Fruit fly (Drosophila melanogaster): ENCODE measurements around the gene Aven.

Gene Aven

DNA sequence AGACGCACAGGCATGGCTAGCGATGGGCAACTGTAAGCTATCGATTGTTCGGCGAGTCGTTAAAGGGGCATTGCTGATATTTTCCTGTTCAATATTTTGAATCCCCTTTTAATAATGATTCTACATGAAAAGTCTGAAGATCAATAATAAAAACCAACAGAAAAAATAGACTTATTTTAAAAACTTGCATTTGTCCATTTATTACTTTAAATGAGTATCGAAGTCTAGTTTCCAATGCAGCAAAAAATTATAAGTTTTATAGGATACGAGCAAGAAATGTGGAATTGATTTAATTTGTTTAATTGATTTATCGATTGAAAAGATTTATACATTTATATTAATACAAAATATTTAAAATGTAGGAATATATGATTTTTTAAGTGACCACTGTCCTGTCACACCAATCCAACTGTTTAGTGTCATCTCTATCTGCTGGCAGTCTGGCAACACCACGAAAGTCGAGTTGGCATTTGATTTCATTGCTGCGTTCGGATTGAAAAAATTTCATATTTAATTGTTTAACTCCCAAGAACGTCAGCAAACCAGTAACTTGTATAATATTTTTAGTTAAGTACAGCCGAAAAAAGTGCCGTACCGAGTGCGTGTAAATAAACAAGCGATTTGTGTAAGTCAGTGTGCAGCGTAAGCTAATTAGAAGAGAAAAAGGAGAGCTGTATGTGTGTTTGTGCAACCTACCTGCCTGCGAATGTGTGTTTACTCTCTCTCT, 33.7 kb downstream of the Aven start, which contains the start of the genes CG1824 and Sec16 (continued):
- no peak; the same call in 2 of the 3 replicates for TF ChIP-seq ci (GFP tag; IDR thresholded peaks at IDR 0.05)
- TF ChIP-seq Jarid2 (GFP tag; optimal IDR thresholded peaks at IDR 0.05), result no peak
- no peak for TF ChIP-seq CG7271 (tag; optimal IDR thresholded peaks at IDR 0.05)
- no peak for TF ChIP-seq CG2199 (GFP tag; IDR thresholded peaks at IDR 0.05)
- TF ChIP-seq odd (GFP tag; optimal IDR thresholded peaks at IDR 0.05), result no peak
- no peak for TF ChIP-seq CG17802 (tag; optimal IDR thresholded peaks at IDR 0.05)
- TF ChIP-seq CG6854 (GFP tag; optimal IDR thresholded peaks at IDR 0.05), result no peak
- peak; percentile 14 for TF ChIP-seq CG10274 (GFP tag; optimal IDR thresholded peaks at IDR 0.05)
- peak; percentile 61 for TF ChIP-seq grau (tag; optimal IDR thresholded peaks at IDR 0.05)
- no peak for TF ChIP-seq cwo (GFP tag; optimal IDR thresholded peaks at IDR 0.05)
- TF ChIP-seq fd102C (GFP tag; optimal IDR thresholded peaks at IDR 0.05), result no peak
- TF ChIP-seq CG11247 (GFP tag; IDR thresholded peaks at IDR 0.05), result 0 out of 2 replicates have a peak, but pooled peaks have one; percentile 6
- TF ChIP-seq Bdp1 (GFP tag; optimal IDR thresholded peaks at IDR 0.05), result no peak
- TF ChIP-seq Chrac-16 (GFP tag; optimal IDR thresholded peaks at IDR 0.05), result peak; percentile 33
- TF ChIP-seq Atf-2 (GFP tag; optimal IDR thresholded peaks at IDR 0.05), result no peak
- peak; percentile 66 for TF ChIP-seq Scr (GFP tag; IDR thresholded peaks at IDR 0.05; ENCODE audit: partially characterized antibody)
- TF ChIP-seq tna (GFP tag; IDR thresholded peaks at IDR 0.05; ENCODE audit: partially characterized antibody), result no peak
- TF ChIP-seq CG12219 (GFP tag; optimal IDR thresholded peaks at IDR 0.05), result no peak
- TF ChIP-seq CrebB (tag; optimal IDR thresholded peaks at IDR 0.05), result no peak
- no peak for TF ChIP-seq ap (GFP tag; IDR thresholded peaks at IDR 0.05)
- TF ChIP-seq CG2202 (tag; optimal IDR thresholded peaks at IDR 0.05), result no peak
- TF ChIP-seq CG15073 (GFP tag; optimal IDR thresholded peaks at IDR 0.05), result peak; percentile 5
- TF ChIP-seq Dll (GFP tag; IDR thresholded peaks at IDR 0.05; ENCODE audit: partially characterized antibody), result peak; percentile 55; the same call in 2 of the 4 replicates
- peak; percentile 51 for TF ChIP-seq Rfx (GFP tag; IDR thresholded peaks at IDR 0.05)
- no peak for TF ChIP-seq Dp (GFP tag; optimal IDR thresholded peaks at IDR 0.05)
- no peak for TF ChIP-seq CG11093 (GFP tag; IDR thresholded peaks at IDR 0.05)
- peak; percentile 51 for TF ChIP-seq CG2712 (tag; optimal IDR thresholded peaks at IDR 0.05)
- no peak for TF ChIP-seq usp (GFP tag; optimal IDR thresholded peaks at IDR 0.05)
- TF ChIP-seq al (GFP tag; IDR thresholded peaks at IDR 0.05), result no peak
- no peak for TF ChIP-seq stc (GFP tag; IDR thresholded peaks at IDR 0.05)
- TF ChIP-seq CG7372 (GFP tag; IDR thresholded peaks at IDR 0.05), result no peak
- no peak for TF ChIP-seq CG3065 (GFP tag; optimal IDR thresholded peaks at IDR 0.05)
- no peak for TF ChIP-seq CG4282 (GFP tag; optimal IDR thresholded peaks at IDR 0.05)
- TF ChIP-seq CG12104 (GFP tag; optimal IDR thresholded peaks at IDR 0.05), result peak; percentile 45
- peak; percentile 31 for TF ChIP-seq CG7839 (tag; optimal IDR thresholded peaks at IDR 0.05)
- no peak for TF ChIP-seq CG15011 (GFP tag; optimal IDR thresholded peaks at IDR 0.05)
- no peak for TF ChIP-seq sr (GFP tag; IDR thresholded peaks at IDR 0.05)
- peak; percentile 28 for TF ChIP-seq CG18476 (GFP tag; optimal IDR thresholded peaks at IDR 0.05)
- no peak for TF ChIP-seq CG6813 (GFP tag; optimal IDR thresholded peaks at IDR 0.05)
- TF ChIP-seq CG12236 (GFP tag; optimal IDR thresholded peaks at IDR 0.05), result no peak
- peak; percentile 38 for TF ChIP-seq CG3281 (GFP tag; optimal IDR thresholded peaks at IDR 0.05)
- TF ChIP-seq danr (GFP tag; IDR thresholded peaks at IDR 0.05), result no peak
- TF ChIP-seq D (optimal IDR thresholded peaks at IDR 0.05), result no peak
- no peak for TF ChIP-seq D (GFP tag; optimal IDR thresholded peaks at IDR 0.05)
- TF ChIP-seq CG32532 (GFP tag; IDR thresholded peaks at IDR 0.05), result peak; percentile 23; the same call in 1 of the 2 replicates
- TF ChIP-seq tap (tag; optimal IDR thresholded peaks at IDR 0.05), result no peak
- no peak for TF ChIP-seq NC2β (GFP tag; optimal IDR thresholded peaks at IDR 0.05)
- TF ChIP-seq Dip3 (GFP tag; optimal IDR thresholded peaks at IDR 0.05), result no peak
- TF ChIP-seq exex (tag; optimal IDR thresholded peaks at IDR 0.05), result peak; percentile 60
- peak; percentile 57; the same call in 2 of the 4 replicates for TF ChIP-seq Gug (GFP tag; IDR thresholded peaks at IDR 0.05)
